Fruit fly (Drosophila melanogaster) whole organism, embryonic: ENCODE data around the gene Bacc.

Experiments
- Aef1 ChIP-seq: fragments of 200-800 bp; sonication (Bioruptor generic); IDR thresholded peaks from 3 replicates; pipeline ENCODE4 v1.3.6; 2022; ENCODE audit warnings: missing biosample characterization, missing genetic modification characterization
- B-H1 ChIP-seq: fragments of 200-800 bp; sonication (Bioruptor generic); IDR thresholded peaks from 3 replicates; pipeline ENCODE4 v1.3.6; 2022; ENCODE audit warnings: missing biosample characterization, missing genetic modification characterization
- CG11504 ChIP-seq: fragments of 200-800 bp; sonication (Bioruptor generic); optimal IDR thresholded peaks from 3 replicates; lab custom pipeline; 2019; ENCODE audit warnings: missing biosample characterization, mild to moderate bottlenecking, missing genetic modification characterization, moderate library complexity
- CG12391 ChIP-seq: fragments of 200-800 bp; sonication (Bioruptor generic); optimal IDR thresholded peaks from 3 replicates; lab custom pipeline; 2018; ENCODE audit warnings: missing biosample characterization, mild to moderate bottlenecking, missing genetic modification characterization, moderate library complexity
- CG13287 ChIP-seq: fragments of 200-800 bp; sonication (Bioruptor generic); IDR thresholded peaks from 2 replicates; pipeline ENCODE4 v1.3.6; 2022; ENCODE audit warnings: missing biosample characterization, missing genetic modification characterization; ENCODE audit not compliant: partially characterized antibody
- CG15269 ChIP-seq: fragments of 200-800 bp; sonication (Bioruptor generic); optimal IDR thresholded peaks from 2 replicates; lab custom pipeline; 2018; ENCODE audit warnings: missing biosample characterization, mild to moderate bottlenecking, missing genetic modification characterization, moderate library complexity
- CG15514 ChIP-seq: fragments of 200-800 bp; sonication (Bioruptor generic); optimal IDR thresholded peaks from 3 replicates; lab custom pipeline; 2017; ENCODE audit warnings: missing biosample characterization, missing genetic modification characterization, mild to moderate bottlenecking, moderate library complexity, missing genetic modification reagents
- CG1603 ChIP-seq: fragments of 200-800 bp; sonication (Bioruptor generic); optimal IDR thresholded peaks from 2 replicates; lab custom pipeline; 2019; ENCODE audit warnings: missing biosample characterization, mild to moderate bottlenecking, missing genetic modification characterization, moderate library complexity
- CG17385 ChIP-seq: fragments of 200-800 bp; sonication (Bioruptor generic); optimal IDR thresholded peaks from 3 replicates; lab custom pipeline; 2018; ENCODE audit warnings: missing biosample characterization, mild to moderate bottlenecking, missing genetic modification characterization
- CG17568 ChIP-seq: fragments of 200-800 bp; sonication (Bioruptor generic); optimal IDR thresholded peaks from 2 replicates; lab custom pipeline; 2018; ENCODE audit warnings: missing biosample characterization, mild to moderate bottlenecking, missing genetic modification characterization, moderate library complexity
- CG18599 ChIP-seq: fragments of 200-800 bp; sonication (Bioruptor generic); optimal IDR thresholded peaks from 3 replicates; lab custom pipeline; 2017; ENCODE audit warnings: missing biosample characterization, missing genetic modification characterization, mild to moderate bottlenecking, moderate library complexity, missing genetic modification reagents
- CG31441 ChIP-seq: fragments of 200-800 bp; sonication (Bioruptor generic); IDR thresholded peaks from 2 replicates; pipeline ENCODE4 v1.3.6; 2022; ENCODE audit warnings: missing biosample characterization, missing genetic modification characterization
- CG4424 ChIP-seq: fragments of 200-800 bp; sonication (Bioruptor generic); optimal IDR thresholded peaks from 3 replicates; lab custom pipeline; 2016; ENCODE audit warnings: missing biosample characterization, missing genetic modification characterization
- CG4730 ChIP-seq: fragments of 200-800 bp; sonication (Bioruptor generic); IDR thresholded peaks from 2 replicates; pipeline ENCODE4 v1.3.6; 2022; ENCODE audit warnings: missing biosample characterization, missing genetic modification characterization
- CG6689 ChIP-seq: fragments of 200-800 bp; sonication (Bioruptor generic); IDR thresholded peaks from 2 replicates; pipeline ENCODE4 v1.3.6; 2022; ENCODE audit warnings: missing biosample characterization, missing genetic modification characterization
- CG8924 ChIP-seq: fragments of 200-800 bp; optimal IDR thresholded peaks from 3 replicates; lab custom pipeline; 2019; ENCODE audit warnings: missing biosample characterization, mild to moderate bottlenecking, missing genetic modification characterization, moderate library complexity
- CrebB ChIP-seq: fragments of 200-800 bp; sonication (Bioruptor generic); optimal IDR thresholded peaks from 3 replicates; lab custom pipeline; 2018; ENCODE audit warnings: missing biosample characterization, mild to moderate bottlenecking, missing genetic modification characterization
- Dbx ChIP-seq: fragments of 200-800 bp; sonication (Bioruptor generic); IDR thresholded peaks from 3 replicates; pipeline ENCODE4 v1.3.6; 2022; ENCODE audit warnings: missing biosample characterization, missing genetic modification characterization
- Dp ChIP-seq: fragments of 200-800 bp; sonication (Bioruptor generic); optimal IDR thresholded peaks from 2 replicates; lab custom pipeline; 2018; ENCODE audit warnings: missing biosample characterization, mild to moderate bottlenecking, missing genetic modification characterization, moderate library complexity
- Gsc ChIP-seq: fragments of 200-800 bp; sonication (Bioruptor generic); IDR thresholded peaks from 2 replicates; pipeline ENCODE4 v1.3.6; 2022; ENCODE audit warnings: missing biosample characterization, missing genetic modification characterization
- Hr3 ChIP-seq: fragments of 200-800 bp; sonication (Bioruptor generic); optimal IDR thresholded peaks from 3 replicates; lab custom pipeline; 2016; ENCODE audit warnings: missing biosample characterization, missing genetic modification characterization
- Hr51 ChIP-seq, 2 experiments: fragments of 200-800 bp; sonication (Bioruptor generic); optimal IDR thresholded peaks; 2 replicates in 1 of 2; 3 replicates in 1 of 2; lab custom pipeline; 2016 to 2018; ENCODE audit warnings: missing biosample characterization in 2 of 2, missing genetic modification characterization in 2 of 2, mild to moderate bottlenecking in 1 of 2, moderate library complexity in 1 of 2
- Hr78 ChIP-seq, 2 experiments: fragments of 200-800 bp in 1 of 2; fragments of >200 bp in 1 of 2; sonication (Bioruptor generic) in 1 of 2; optimal IDR thresholded peaks; 2 replicates each; lab custom pipeline; 2017 to 2019; ENCODE audit warnings: missing biosample characterization in 2 of 2, missing genetic modification characterization in 2 of 2, mild to moderate bottlenecking in 1 of 2, moderate library complexity in 1 of 2
- Jarid2 ChIP-seq: fragments of 200-800 bp; sonication (Bioruptor generic); optimal IDR thresholded peaks from 3 replicates; lab custom pipeline; 2017; ENCODE audit warnings: mild to moderate bottlenecking, missing biosample characterization, missing genetic modification reagents, missing genetic modification characterization
- Lim3 ChIP-seq: fragments of 200-800 bp; sonication (Bioruptor generic); IDR thresholded peaks from 2 replicates; pipeline ENCODE4 v1.3.6; 2022; ENCODE audit warnings: missing biosample characterization, missing genetic modification characterization
- Mes4 ChIP-seq: fragments of 200-800 bp; sonication (Bioruptor generic); optimal IDR thresholded peaks from 2 replicates; lab custom pipeline; 2016; ENCODE audit warnings: missing biosample characterization, missing genetic modification characterization
- Pdp1 ChIP-seq, 2 experiments: fragments of 200-800 bp; sonication (Bioruptor generic); optimal IDR thresholded peaks; 3 replicates each; lab custom pipeline; 2016; ENCODE audit warnings: missing biosample characterization in 2 of 2, missing genetic modification characterization in 2 of 2, mild to moderate bottlenecking in 1 of 2, moderate library complexity in 1 of 2
- Rfx ChIP-seq: fragments of 200-800 bp; sonication (Bioruptor generic); IDR thresholded peaks from 2 replicates; pipeline ENCODE4 v1.3.6; 2022; ENCODE audit warnings: missing biosample characterization, missing genetic modification characterization
- Sox100B ChIP-seq: fragments of 200-800 bp; sonication (Bioruptor generic); optimal IDR thresholded peaks from 3 replicates; lab custom pipeline; 2018; ENCODE audit warnings: missing biosample characterization, mild to moderate bottlenecking, missing genetic modification characterization
- bab2 ChIP-seq: fragments of 200-800 bp; sonication (Bioruptor generic); optimal IDR thresholded peaks from 2 replicates; lab custom pipeline; 2016; ENCODE audit warnings: missing biosample characterization, missing genetic modification characterization
- cg ChIP-seq: fragments of 200-800 bp; sonication (Bioruptor generic); optimal IDR thresholded peaks from 3 replicates; lab custom pipeline; 2019; ENCODE audit warnings: missing biosample characterization, mild to moderate bottlenecking, missing genetic modification characterization, moderate library complexity
- chinmo ChIP-seq: fragments of 200-800 bp; sonication (Bioruptor generic); IDR thresholded peaks from 4 replicates; pipeline ENCODE4 v1.3.6; 2022; ENCODE audit warnings: missing biosample characterization, missing genetic modification characterization; ENCODE audit not compliant: partially characterized antibody
- chn ChIP-seq: fragments of 200-800 bp; sonication (Bioruptor generic); optimal IDR thresholded peaks from 2 replicates; lab custom pipeline; 2016; ENCODE audit warnings: missing biosample characterization, missing genetic modification characterization
- crp ChIP-seq, 2 experiments: fragments of 200-800 bp; sonication (Bioruptor generic); optimal IDR thresholded peaks; 2 replicates in 1 of 2; 3 replicates in 1 of 2; lab custom pipeline; 2017; ENCODE audit warnings: missing biosample characterization in 2 of 2, missing genetic modification characterization in 2 of 2, mild to moderate bottlenecking in 1 of 2, moderate library complexity in 1 of 2
- ems ChIP-seq: fragments of 200-800 bp; sonication (Bioruptor generic); optimal IDR thresholded peaks from 3 replicates; lab custom pipeline; 2016; ENCODE audit warnings: missing biosample characterization, missing genetic modification characterization
- fd96Cb ChIP-seq: fragments of 200-800 bp; sonication (Bioruptor generic); optimal IDR thresholded peaks from 2 replicates; lab custom pipeline; 2018; ENCODE audit warnings: missing biosample characterization, mild to moderate bottlenecking, missing genetic modification characterization, moderate library complexity
- gcm ChIP-seq: fragments of 200-800 bp; sonication (Bioruptor generic); optimal IDR thresholded peaks from 2 replicates; lab custom pipeline; 2019; ENCODE audit warnings: missing biosample characterization, mild to moderate bottlenecking, missing genetic modification characterization, moderate library complexity
- inv ChIP-seq: fragments of 200-800 bp; sonication (Bioruptor generic); IDR thresholded peaks from 2 replicates; pipeline ENCODE4 v1.3.6; 2022; ENCODE audit warnings: missing biosample characterization, missing genetic modification characterization; ENCODE audit not compliant: partially characterized antibody
- kah ChIP-seq: fragments of 200-800 bp; sonication (Bioruptor generic); optimal IDR thresholded peaks from 2 replicates; lab custom pipeline; 2018; ENCODE audit warnings: missing biosample characterization, mild to moderate bottlenecking, missing genetic modification characterization
- nau ChIP-seq: fragments of 200-800 bp; sonication (Bioruptor generic); optimal IDR thresholded peaks from 3 replicates; lab custom pipeline; 2017; ENCODE audit warnings: missing biosample characterization, mild to moderate bottlenecking, missing genetic modification characterization, missing genetic modification reagents
- nmo ChIP-seq: fragments of 200-800 bp; sonication (Bioruptor generic); optimal IDR thresholded peaks from 2 replicates; lab custom pipeline; 2018; ENCODE audit warnings: missing biosample characterization, mild to moderate bottlenecking, missing genetic modification characterization, moderate library complexity
- prd ChIP-seq, 3 experiments: fragments of >200 bp in 2 of 3; fragments of 200-800 bp in 1 of 3; sonication (Bioruptor generic) in 1 of 3; optimal IDR thresholded peaks in 2 of 3; IDR thresholded peaks in 1 of 3; 2 replicates in 2 of 3; 3 replicates in 1 of 3; pipeline versions ENCODE4 v1.3.6 to Lab custom; 2017 to 2022; ENCODE audit warnings: missing biosample characterization in 1 of 3, missing genetic modification characterization in 1 of 3
- pum ChIP-seq: fragments of 200-800 bp; sonication (Bioruptor generic); optimal IDR thresholded peaks from 2 replicates; lab custom pipeline; 2016; ENCODE audit warnings: missing biosample characterization, missing genetic modification characterization
- row ChIP-seq: fragments of 200-800 bp; sonication (Bioruptor generic); IDR thresholded peaks from 3 replicates; pipeline ENCODE4 v1.3.6; 2022; ENCODE audit warnings: missing biosample characterization, missing genetic modification characterization
- tio ChIP-seq: fragments of 200-800 bp; sonication (Bioruptor generic); optimal IDR thresholded peaks from 2 replicates; lab custom pipeline; 2017; ENCODE audit warnings: missing biosample characterization, missing genetic modification characterization, inconsistent platforms
- trh ChIP-seq: fragments of 200-800 bp; sonication (Bioruptor generic); optimal IDR thresholded peaks from 2 replicates; lab custom pipeline; 2016; ENCODE audit warnings: missing biosample characterization, missing genetic modification characterization

Gene Bacc

dm6 chr2L:2731370-2732138, 20.7 kb upstream of the Bacc start (continued):
- TF ChIP-seq tio, result no peak
- TF ChIP-seq cg, result peak; percentile 3
- peak; percentile 44 for TF ChIP-seq trh (GFP tag; lab: Kevin White, UChicago)
- no peak for TF ChIP-seq kah (GFP tag; lab: Kevin White, UChicago)
- peak; percentile 57 for TF ChIP-seq CG11504 (tag; lab: Kevin White, UChicago)
- no peak for TF ChIP-seq prd (optimal IDR thresholded peaks at IDR 0.05; lab: Kevin White, UChicago)
- TF ChIP-seq prd (GFP tag; IDR thresholded peaks at IDR 0.05; lab: Robert Waterston, UW), result peak; percentile 71
- peak; percentile 11 for TF ChIP-seq CG15514
- no peak for TF ChIP-seq CG13287
- peak; percentile 42 for TF ChIP-seq CG31441 (GFP tag; lab: Robert Waterston, UW)
- TF ChIP-seq Gsc, result 0 out of 2 replicates have a peak, but pooled peaks have one; percentile 24
- TF ChIP-seq Lim3 (GFP tag; lab: Robert Waterston, UW), result no peak
- TF ChIP-seq CG18599, result no peak
- peak; percentile 42 for TF ChIP-seq CG4424 (GFP tag; lab: Kevin White, UChicago)
- TF ChIP-seq Mes4 (GFP tag; lab: Kevin White, UChicago), result no peak
- peak; percentile 10 for TF ChIP-seq Hr3 (GFP tag; lab: Kevin White, UChicago)
- no peak for TF ChIP-seq inv
- peak in 1 of 2 experiments; percentile 91 for TF ChIP-seq Hr78 (GFP tag; optimal IDR thresholded peaks at IDR 0.05; lab: Kevin White, UChicago)
- peak; percentile 67; the same call in 1 of the 2 replicates for TF ChIP-seq CG6689 (GFP tag; lab: Robert Waterston, UW)
- TF ChIP-seq nau, result no peak
- no peak for TF ChIP-seq CrebB
- peak; percentile 29 for TF ChIP-seq nmo (GFP tag; lab: Kevin White, UChicago)
- TF ChIP-seq Aef1 (GFP tag; lab: Robert Waterston, UW), result 0 out of 3 replicates have a peak, but pooled peaks have one; percentile 25
- peak; percentile 29 for TF ChIP-seq CG12391 (tag; lab: Kevin White, UChicago)
- peak; percentile 35 to 79 for TF ChIP-seq Hr51 (GFP tag; optimal IDR thresholded peaks at IDR 0.05; lab: Kevin White, UChicago)
- TF ChIP-seq pum (GFP tag; lab: Kevin White, UChicago), result peak; percentile 71
- TF ChIP-seq row (GFP tag; lab: Robert Waterston, UW), result peak; percentile 59; the same call in 2 of the 3 replicates
- peak; percentile 27 for TF ChIP-seq bab2 (GFP tag; lab: Kevin White, UChicago)
- TF ChIP-seq Jarid2 (GFP tag; lab: Kevin White, UChicago), result no peak
- TF ChIP-seq CG15269 (tag; lab: Kevin White, UChicago), result peak; percentile 50
- no peak for TF ChIP-seq B-H1 (GFP tag; lab: Robert Waterston, UW)
- TF ChIP-seq Pdp1 (GFP tag; optimal IDR thresholded peaks at IDR 0.05; lab: Kevin White, UChicago), result peak in 1 of 2 experiments; percentile 68
- TF ChIP-seq Sox100B (GFP tag; lab: Kevin White, UChicago), result peak; percentile 33
- TF ChIP-seq chinmo (GFP tag; lab: Robert Waterston, UW), result 0 out of 4 replicates have a peak, but pooled peaks have one; percentile 68
- peak; percentile 42 for TF ChIP-seq fd96Cb (tag; lab: Kevin White, UChicago)
- peak; percentile 23 for TF ChIP-seq ems (GFP tag; lab: Kevin White, UChicago)
- peak; percentile 21 for TF ChIP-seq CG17385
- peak; percentile 62; the same call in 1 of the 2 replicates for TF ChIP-seq CG4730 (GFP tag; lab: Robert Waterston, UW)
- no peak for TF ChIP-seq chn (GFP tag; lab: Kevin White, UChicago)
- 0 out of 2 replicates have a peak, but pooled peaks have one; percentile 27 for TF ChIP-seq Rfx (GFP tag; lab: Robert Waterston, UW)
- TF ChIP-seq Dp (GFP tag; lab: Kevin White, UChicago), result no peak
- TF ChIP-seq Dbx (GFP tag; lab: Robert Waterston, UW), result no peak
- TF ChIP-seq CG8924 (tag; lab: Kevin White, UChicago), result peak; percentile 0
- peak in 1 of 2 experiments; percentile 8 for TF ChIP-seq crp (GFP tag; optimal IDR thresholded peaks at IDR 0.05; lab: Kevin White, UChicago)
- TF ChIP-seq CG1603, result peak; percentile 26
- TF ChIP-seq CG17568 (GFP tag; lab: Kevin White, UChicago), result no peak
- TF ChIP-seq gcm, result no peak
